Fruit fly (Drosophila melanogaster) whole organism, embryonic: ENCODE measurements around the gene Spc25.

ENCODE experiments used
- Awh ChIP-seq: fragments of 200-800 bp; sonication (Bioruptor generic); IDR thresholded peaks from 2 replicates; pipeline ENCODE4, ENCODE4 v1.3.6; 2022; ENCODE audit warnings: missing biosample characterization, missing genetic modification characterization
- CG1024 ChIP-seq: fragments of 200-800 bp; sonication (Bioruptor generic); IDR thresholded peaks from 2 replicates; pipeline ENCODE4 v1.3.6; 2022; ENCODE audit warnings: missing biosample characterization, missing genetic modification characterization
- CG10431 ChIP-seq: fragments of 200-800 bp; sonication (Bioruptor generic); optimal IDR thresholded peaks from 3 replicates; lab custom pipeline; 2018; ENCODE audit warnings: missing biosample characterization, mild to moderate bottlenecking, missing genetic modification characterization
- CG12769 ChIP-seq: fragments of 200-800 bp; sonication (Bioruptor generic); optimal IDR thresholded peaks from 2 replicates; lab custom pipeline; 2019; ENCODE audit warnings: missing biosample characterization, mild to moderate bottlenecking, missing genetic modification characterization, moderate library complexity
- CG13775 ChIP-seq: fragments of 200-800 bp; sonication (Bioruptor generic); optimal IDR thresholded peaks from 3 replicates; lab custom pipeline; 2017; ENCODE audit warnings: missing biosample characterization, mild to moderate bottlenecking, missing genetic modification characterization
- CG1529 ChIP-seq: fragments of 200-800 bp; sonication (Bioruptor generic); optimal IDR thresholded peaks from 3 replicates; lab custom pipeline; 2018; ENCODE audit warnings: missing biosample characterization, missing genetic modification characterization
- CG1647 ChIP-seq: fragments of 200-800 bp; sonication (Bioruptor generic); optimal IDR thresholded peaks from 3 replicates; lab custom pipeline; 2016; ENCODE audit warnings: missing biosample characterization, missing genetic modification characterization
- CG30020 ChIP-seq: fragments of 200-800 bp; optimal IDR thresholded peaks from 2 replicates; lab custom pipeline; 2019; ENCODE audit warnings: missing biosample characterization, mild to moderate bottlenecking, missing genetic modification characterization, moderate library complexity
- CG34376 ChIP-seq: fragments of 200-800 bp; sonication (Bioruptor generic); optimal IDR thresholded peaks from 2 replicates; lab custom pipeline; 2018; ENCODE audit warnings: missing biosample characterization, mild to moderate bottlenecking, missing genetic modification characterization
- CG3726 ChIP-seq: fragments of 200-800 bp; sonication (Bioruptor generic); IDR thresholded peaks from 3 replicates; pipeline ENCODE4, ENCODE4 v1.3.6; 2022; ENCODE audit warnings: missing biosample characterization, missing genetic modification characterization
- CG3847 ChIP-seq: fragments of 200-800 bp; sonication (Bioruptor generic); IDR thresholded peaks from 2 replicates; pipeline ENCODE4 v1.3.6; 2022; ENCODE audit warnings: missing biosample characterization, missing genetic modification characterization
- CG7271 ChIP-seq: fragments of 200-800 bp; sonication (Bioruptor generic); optimal IDR thresholded peaks from 2 replicates; lab custom pipeline; 2018; ENCODE audit warnings: missing biosample characterization, mild to moderate bottlenecking, missing genetic modification characterization, moderate library complexity
- CG7357 ChIP-seq: fragments of 200-800 bp; sonication (Bioruptor generic); IDR thresholded peaks from 3 replicates; pipeline ENCODE4 v1.3.6; 2022; ENCODE audit warnings: missing biosample characterization, missing genetic modification characterization
- CG9876 ChIP-seq: fragments of 200-800 bp; sonication (Bioruptor generic); optimal IDR thresholded peaks from 2 replicates; lab custom pipeline; 2016; ENCODE audit warnings: missing biosample characterization, missing genetic modification characterization
- CTCF ChIP-seq: fragments of 200-800 bp; sonication (Bioruptor generic); optimal IDR thresholded peaks from 2 replicates; lab custom pipeline; 2017; ENCODE audit warnings: missing biosample characterization, mild to moderate bottlenecking, missing genetic modification characterization, moderate library complexity
- Chrac-16 ChIP-seq: fragments of 200-800 bp; sonication (Bioruptor generic); optimal IDR thresholded peaks from 3 replicates; lab custom pipeline; 2016; ENCODE audit warnings: missing biosample characterization, missing genetic modification characterization
- Deaf1 ChIP-seq: fragments of 200-800 bp; optimal IDR thresholded peaks from 3 replicates; lab custom pipeline; 2019; ENCODE audit warnings: missing biosample characterization, mild to moderate bottlenecking, missing genetic modification characterization, moderate library complexity
- Doc2 ChIP-seq: fragments of 200-800 bp; sonication (Bioruptor generic); IDR thresholded peaks from 2 replicates; pipeline ENCODE4 v1.3.6; 2022; ENCODE audit warnings: missing biosample characterization, missing genetic modification characterization
- Drgx ChIP-seq: fragments of 200-800 bp; sonication (Bioruptor generic); IDR thresholded peaks from 2 replicates; pipeline ENCODE4 v1.3.6; 2022; ENCODE audit warnings: missing biosample characterization, missing genetic modification characterization
- ERR ChIP-seq: fragments of 200-800 bp; sonication (Bioruptor generic); optimal IDR thresholded peaks from 2 replicates; lab custom pipeline; 2016; ENCODE audit warnings: missing biosample characterization, missing genetic modification characterization
- Elba2 ChIP-seq: fragments of 200-800 bp; sonication (Bioruptor generic); optimal IDR thresholded peaks from 3 replicates; lab custom pipeline; 2016; ENCODE audit warnings: missing biosample characterization, missing genetic modification characterization
- Gsc ChIP-seq: fragments of 200-800 bp; sonication (Bioruptor generic); IDR thresholded peaks from 2 replicates; pipeline ENCODE4 v1.3.6; 2022; ENCODE audit warnings: missing biosample characterization, missing genetic modification characterization
- Hey ChIP-seq: fragments of 200-800 bp; sonication (Bioruptor generic); optimal IDR thresholded peaks from 3 replicates; lab custom pipeline; 2018; ENCODE audit warnings: missing biosample characterization, mild to moderate bottlenecking, missing genetic modification characterization
- Hr3 ChIP-seq: fragments of 200-800 bp; sonication (Bioruptor generic); optimal IDR thresholded peaks from 3 replicates; lab custom pipeline; 2016; ENCODE audit warnings: missing biosample characterization, missing genetic modification characterization
- Med ChIP-seq: fragments of 200-800 bp; sonication (Bioruptor generic); peaks from one replicate; lab custom pipeline; 2016; ENCODE audit warnings: missing biosample characterization, missing genetic modification characterization, mild to moderate bottlenecking, inconsistent platforms, moderate library complexity
- Pdp1 ChIP-seq, 2 experiments: fragments of 200-800 bp; sonication (Bioruptor generic); optimal IDR thresholded peaks; 3 replicates each; lab custom pipeline; 2016; ENCODE audit warnings: missing biosample characterization in 2 of 2, missing genetic modification characterization in 2 of 2, mild to moderate bottlenecking in 1 of 2, moderate library complexity in 1 of 2
- Sry-δ ChIP-seq: fragments of 200-800 bp; sonication (Bioruptor generic); optimal IDR thresholded peaks from 2 replicates; lab custom pipeline; 2016; ENCODE audit warnings: missing biosample characterization, missing genetic modification characterization
- Tbp ChIP-seq: fragments of >200 bp; optimal IDR thresholded peaks from 2 replicates; lab custom pipeline; 2018; ENCODE audit warnings: missing biosample characterization, missing genetic modification characterization
- aop ChIP-seq: fragments of 200-800 bp; sonication (Bioruptor generic); IDR thresholded peaks from 2 replicates; pipeline ENCODE4 v1.3.6; 2022; ENCODE audit warnings: missing biosample characterization, missing genetic modification characterization
- ap ChIP-seq: fragments of 200-800 bp; sonication (Bioruptor generic); IDR thresholded peaks from 2 replicates; pipeline ENCODE4 v1.3.6; 2022; ENCODE audit warnings: missing biosample characterization, missing genetic modification characterization
- bowl ChIP-seq: fragments of 200-800 bp; sonication (Bioruptor generic); IDR thresholded peaks from 2 replicates; pipeline ENCODE4 v1.3.6; 2022; ENCODE audit warnings: missing biosample characterization, missing genetic modification characterization
- bsh ChIP-seq, 2 experiments: fragments of 200-800 bp; sonication (Bioruptor generic); optimal IDR thresholded peaks; 2 replicates each; lab custom pipeline; 2017 to 2018; ENCODE audit warnings: mild to moderate bottlenecking in 2 of 2, missing biosample characterization in 2 of 2, missing genetic modification characterization in 2 of 2, moderate library complexity in 1 of 2
- cas ChIP-seq: fragments of 200-800 bp; sonication (Bioruptor generic); IDR thresholded peaks from 2 replicates; pipeline ENCODE4 v1.3.6; 2022; ENCODE audit warnings: missing biosample characterization, missing genetic modification characterization
- disco-r ChIP-seq: fragments of 200-800 bp; sonication (Bioruptor generic); optimal IDR thresholded peaks from 2 replicates; lab custom pipeline; 2016; ENCODE audit warnings: missing biosample characterization, missing genetic modification characterization
- dmrt11E ChIP-seq: fragments of 200-800 bp; sonication (Bioruptor generic); optimal IDR thresholded peaks from 3 replicates; lab custom pipeline; 2018; ENCODE audit warnings: missing biosample characterization, mild to moderate bottlenecking, missing genetic modification characterization, moderate library complexity
- dmrt99B ChIP-seq: fragments of 200-800 bp; sonication (Bioruptor generic); optimal IDR thresholded peaks from 2 replicates; lab custom pipeline; 2018; ENCODE audit warnings: missing biosample characterization, mild to moderate bottlenecking, missing genetic modification characterization, moderate library complexity
- dysf ChIP-seq: fragments of 200-800 bp; sonication (Bioruptor generic); IDR thresholded peaks from 3 replicates; pipeline ENCODE4 v1.3.6; 2022; ENCODE audit warnings: missing biosample characterization, missing genetic modification characterization
- ewg ChIP-seq: fragments of 200-800 bp; sonication (Bioruptor generic); optimal IDR thresholded peaks from 3 replicates; lab custom pipeline; 2017; ENCODE audit warnings: mild to moderate bottlenecking, missing biosample characterization, missing genetic modification reagents, missing genetic modification characterization
- eyg ChIP-seq: fragments of 200-800 bp; sonication (Bioruptor generic); optimal IDR thresholded peaks from 3 replicates; lab custom pipeline; 2016; ENCODE audit warnings: missing biosample characterization, missing genetic modification characterization
- fd3F ChIP-seq: fragments of 200-800 bp; sonication (Bioruptor generic); optimal IDR thresholded peaks from 2 replicates; lab custom pipeline; 2018; ENCODE audit warnings: missing biosample characterization, mild to moderate bottlenecking, missing genetic modification characterization, moderate library complexity
- oc ChIP-seq: fragments of 200-800 bp; sonication (Bioruptor generic); optimal IDR thresholded peaks from 2 replicates; lab custom pipeline; 2018; ENCODE audit warnings: missing biosample characterization, mild to moderate bottlenecking, missing genetic modification characterization, moderate library complexity
- pan ChIP-seq, 4 experiments: fragments of >200 bp in 3 of 4; fragments of 200-800 bp in 1 of 4; sonication (Bioruptor generic) in 1 of 4; optimal IDR thresholded peaks in 3 of 4; IDR thresholded peaks in 1 of 4; 2 replicates each; pipeline versions ENCODE4 v1.3.6 to Lab custom; 2017 to 2022; ENCODE audit warnings: missing biosample characterization in 2 of 4, missing genetic modification characterization in 2 of 4, mixed read lengths in 1 of 4
- psq ChIP-seq: fragments of 200-800 bp; sonication (Bioruptor generic); optimal IDR thresholded peaks from 2 replicates; lab custom pipeline; 2017; ENCODE audit warnings: missing biosample characterization, missing genetic modification characterization
- repo ChIP-seq: fragments of 200-800 bp; sonication (Bioruptor generic); optimal IDR thresholded peaks from 2 replicates; lab custom pipeline; 2016; ENCODE audit warnings: missing biosample characterization, missing genetic modification characterization
- sim ChIP-seq: fragments of 200-800 bp; sonication (Bioruptor generic); IDR thresholded peaks from 2 replicates; pipeline ENCODE4 v1.3.6; 2022; ENCODE audit warnings: missing biosample characterization, missing genetic modification characterization
- so ChIP-seq: fragments of 200-800 bp; sonication (Bioruptor generic); IDR thresholded peaks from 3 replicates; pipeline ENCODE4 v1.3.6; 2022; ENCODE audit warnings: missing biosample characterization, missing genetic modification characterization
- toy ChIP-seq: fragments of 200-800 bp; sonication (Bioruptor generic); IDR thresholded peaks from 2 replicates; pipeline ENCODE4 v1.3.6; 2022; ENCODE audit warnings: missing biosample characterization, missing genetic modification characterization
- wdn ChIP-seq: fragments of 200-800 bp; sonication (Bioruptor generic); IDR thresholded peaks from 2 replicates; pipeline ENCODE4 v1.3.6; 2022; ENCODE audit warnings: missing biosample characterization, missing genetic modification characterization
- zen2 ChIP-seq: fragments of 200-800 bp; sonication (Bioruptor generic); IDR thresholded peaks from 3 replicates; pipeline ENCODE4 v1.3.6; 2022; ENCODE audit warnings: missing biosample characterization, missing genetic modification characterization; ENCODE audit not compliant: partially characterized antibody
- zfh1 ChIP-seq: fragments of 200-800 bp; sonication (Bioruptor generic); IDR thresholded peaks from 3 replicates; pipeline ENCODE4 v1.3.6; 2022; ENCODE audit warnings: missing biosample characterization, missing genetic modification characterization

Gene Spc25

dm6 chr3R:12981334-12982166 is 20.0 kb downstream of the Spc25 start (continued):
- TF ChIP-seq so (GFP tag; lab: Robert Waterston, UW) (0 out of 3 replicates have a peak, but pooled peaks have one; percentile 40), Hr3 (GFP tag; lab: Kevin White, UChicago) (peak; percentile 46), ewg (peak; percentile 43), eyg (GFP tag; lab: Kevin White, UChicago) (no peak), zen2 (no peak), dmrt11E (peak; percentile 62), CG12769 (no peak), pan (optimal IDR thresholded peaks at IDR 0.05; lab: Kevin White, UChicago) (no peak), pan (GFP tag; optimal IDR thresholded peaks at IDR 0.05 in 1 of 2, IDR thresholded peaks at IDR 0.05 in 1 of 2) (peak in 1 of 2 experiments; percentile 61), Tbp (no peak), CG9876 (GFP tag; lab: Kevin White, UChicago) (no peak), dmrt99B (tag; lab: Kevin White, UChicago) (peak; percentile 78), psq (GFP tag; lab: Kevin White, UChicago) (no peak), Awh (GFP tag; lab: Robert Waterston, UW) (peak; percentile 42; the same call in 1 of the 2 replicates), disco-r (GFP tag; lab: Kevin White, UChicago) (peak; percentile 10), dysf (peak; percentile 71), aop (GFP tag; lab: Robert Waterston, UW) (no peak), Hey (tag; lab: Kevin White, UChicago) (no peak), wdn (GFP tag; lab: Robert Waterston, UW) (no peak; the same call in 1 of the 2 replicates), CG7357 (GFP tag; lab: Robert Waterston, UW) (peak; percentile 43; the same call in 1 of the 3 replicates), Doc2 (GFP tag; lab: Robert Waterston, UW) (no peak), bsh (GFP tag; optimal IDR thresholded peaks at IDR 0.05; lab: Kevin White, UChicago) (peak; percentile 34 to 60), ap (no peak), CG1647 (GFP tag; lab: Kevin White, UChicago) (peak; percentile 11), CG3726 (no peak), CTCF (GFP tag; lab: Kevin White, UChicago) (no peak), CG7271 (tag; lab: Kevin White, UChicago) (peak; percentile 11), bowl (GFP tag; lab: Robert Waterston, UW) (no peak), Gsc (GFP tag; lab: Robert Waterston, UW) (no peak), CG1529 (GFP tag; lab: Kevin White, UChicago) (peak; percentile 23), CG13775 (GFP tag; lab: Kevin White, UChicago) (peak; percentile 60), ERR (GFP tag; lab: Kevin White, UChicago) (no peak), oc (no peak), Drgx (GFP tag; lab: Robert Waterston, UW) (peak; percentile 59), cas (GFP tag; lab: Robert Waterston, UW) (no peak), Deaf1 (peak; percentile 60), fd3F (peak; percentile 55), Med (GFP tag; lab: Kevin White, UChicago) (peak; percentile 89), CG30020 (tag; lab: Kevin White, UChicago) (no peak), repo (GFP tag; lab: Kevin White, UChicago) (peak; percentile 13), zfh1 (GFP tag; lab: Robert Waterston, UW) (0 out of 3 replicates have a peak, but pooled peaks have one; percentile 58), Sry-δ (GFP tag; lab: Kevin White, UChicago) (no peak), Chrac-16 (GFP tag; lab: Kevin White, UChicago) (peak; percentile 48), Elba2 (no peak), CG34376 (GFP tag; lab: Kevin White, UChicago) (no peak), sim (GFP tag; lab: Robert Waterston, UW) (peak; percentile 53), CG10431 (GFP tag; lab: Kevin White, UChicago) (no peak), toy (GFP tag; lab: Robert Waterston, UW) (no peak), Pdp1 (GFP tag; optimal IDR thresholded peaks at IDR 0.05; lab: Kevin White, UChicago) (peak; percentile 38 to 44), CG3847 (GFP tag; lab: Robert Waterston, UW) (no peak), CG1024 (GFP tag; lab: Robert Waterston, UW) (0 out of 2 replicates have a peak, but pooled peaks have one; percentile 17)
